Worm (Caenorhabditis elegans): ENCODE data around the gene F37B12.1.

Gene F37B12.1

DNA sequence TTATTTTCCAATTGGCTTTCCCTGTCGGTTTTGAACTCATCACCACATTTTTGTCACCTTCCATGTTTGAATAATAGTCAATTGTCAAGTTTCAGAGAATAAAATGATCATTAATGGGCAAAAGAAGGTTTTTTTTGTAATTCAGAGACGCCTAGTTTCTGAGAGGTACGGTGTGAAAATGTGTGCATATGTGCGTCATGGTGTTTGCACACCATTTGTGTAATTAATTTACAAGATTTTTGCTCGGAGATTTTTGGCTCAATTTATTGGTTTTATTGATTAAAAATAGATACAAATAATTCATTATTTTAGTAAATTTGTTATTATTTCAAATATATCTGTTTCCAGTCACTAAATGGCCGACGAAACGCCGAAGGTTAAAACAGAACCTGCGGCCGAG, 31.6 kb downstream of the F37B12.1 start, which contains the start of the genes F44G4.3 and tdp-1:
Gene F44G4.3, minus strand, starts transcription at position 184 of the 400 bp plus-strand sequence.
Gene tdp-1, plus strand, starts transcription at position 347 of the 400 bp plus-strand sequence.
- TF ChIP-seq unc-39 (tag; optimal IDR thresholded peaks at IDR 0.05) (no peak), lsy-2 (tag; optimal IDR thresholded peaks at IDR 0.05) (peak; percentile 93), mep-1 (tag; optimal IDR thresholded peaks at IDR 0.05) (peak; percentile 1), ces-1 (GFP tag; optimal IDR thresholded peaks at IDR 0.05) (peak; percentile 97), M03D4.4 (tag; optimal IDR thresholded peaks at IDR 0.05) (peak; percentile 3)

DNA sequence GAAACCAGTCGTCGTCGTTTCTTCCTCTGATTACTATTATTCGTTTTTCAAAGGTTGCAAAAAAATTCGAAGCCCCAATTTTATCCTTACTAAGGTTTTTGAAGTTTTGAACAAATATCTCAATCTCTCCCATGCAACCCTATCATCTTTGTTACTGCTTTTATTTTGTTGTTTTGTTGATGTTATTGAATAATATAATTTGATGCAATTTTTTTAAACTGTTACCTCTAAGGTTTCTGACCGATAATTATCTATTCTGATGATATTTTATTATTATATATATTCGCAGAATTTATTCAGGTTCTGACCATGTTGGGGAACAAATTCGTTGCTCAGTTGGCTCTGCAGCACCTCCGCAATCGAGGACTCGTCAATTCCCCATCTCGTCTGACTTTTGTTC, 33.0 kb downstream of the F37B12.1 start, which contains the start of gene ndub-2:
Gene ndub-2, plus strand, starts transcription at position 301 of the 400 bp plus-strand sequence.
- TF ChIP-seq ztf-11 (tag; optimal IDR thresholded peaks at IDR 0.05): no peak
- no peak for TF ChIP-seq snpc-4 (tag; optimal IDR thresholded peaks at IDR 0.05)
- no peak for TF ChIP-seq unc-39 (tag; optimal IDR thresholded peaks at IDR 0.05)
- TF ChIP-seq zip-8 (tag; optimal IDR thresholded peaks at IDR 0.05): no peak
- TF ChIP-seq hlh-1 (tag; optimal IDR thresholded peaks at IDR 0.05): no peak
- TF ChIP-seq nhr-12 (tag; optimal IDR thresholded peaks at IDR 0.05): no peak
- no peak for TF ChIP-seq sem-2 (GFP tag; optimal IDR thresholded peaks at IDR 0.05)
- no peak for TF ChIP-seq lin-13 (tag; optimal IDR thresholded peaks at IDR 0.05)
- TF ChIP-seq nhr-28 (tag; optimal IDR thresholded peaks at IDR 0.05): no peak
- TF ChIP-seq lsy-2 (tag; optimal IDR thresholded peaks at IDR 0.05): no peak
- TF ChIP-seq ces-1 (GFP tag; optimal IDR thresholded peaks at IDR 0.05): no peak
- no peak for TF ChIP-seq ceh-43 (GFP tag; optimal IDR thresholded peaks at IDR 0.05)
- no peak for TF ChIP-seq tbx-8 (GFP tag; optimal IDR thresholded peaks at IDR 0.05)
- TF ChIP-seq pha-4 (tag; optimal IDR thresholded peaks at IDR 0.05): no peak
- no peak for TF ChIP-seq sptf-1 (tag; optimal IDR thresholded peaks at IDR 0.05)

- no peak for TF ChIP-seq mep-1 (tag; optimal IDR thresholded peaks at IDR 0.05)
- no peak for TF ChIP-seq lin-32 (GFP tag; optimal IDR thresholded peaks at IDR 0.05)
- no peak for TF ChIP-seq M03D4.4 (tag; optimal IDR thresholded peaks at IDR 0.05)
- TF ChIP-seq sem-2 (GFP tag; optimal IDR thresholded peaks at IDR 0.05): no peak
- TF ChIP-seq drap-1 (GFP tag; optimal IDR thresholded peaks at IDR 0.05): no peak
- no peak for TF ChIP-seq elt-1 (tag; optimal IDR thresholded peaks at IDR 0.05; ENCODE audit: borderline replicate concordance, insufficient read depth)
- no peak for TF ChIP-seq nhr-28 (tag; optimal IDR thresholded peaks at IDR 0.05)
- no peak for TF ChIP-seq lin-13 (tag; optimal IDR thresholded peaks at IDR 0.05)
Measured at ce11 chrII:8994336-8994735, 34.7 kb downstream of the F37B12.1 start, which contains the start of gene F44G4.1. TSS of gene F44G4.1 (plus strand) at chrII:8994636.

DNA sequence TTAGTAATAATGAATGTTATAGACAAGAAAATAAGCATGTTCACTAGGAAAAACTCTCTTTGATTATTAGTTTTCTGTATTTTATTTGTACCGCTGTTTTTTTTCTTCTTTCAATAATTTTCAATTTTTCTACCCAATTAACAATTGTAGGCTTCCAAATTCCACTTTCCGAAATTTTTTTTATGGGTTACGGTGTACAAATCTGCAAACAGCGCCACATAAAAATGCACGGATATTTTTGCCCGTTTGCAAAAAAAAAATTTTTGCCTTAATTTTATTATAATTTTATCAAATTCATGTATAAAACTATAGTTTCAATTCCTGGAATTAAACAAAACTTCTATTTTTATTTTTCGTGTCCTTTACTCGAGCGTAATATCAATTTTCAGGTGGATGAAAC, 36.3 kb downstream of the F37B12.1 start, which contains the start of gene ooc-5:
Gene ooc-5, plus strand, starts transcription at position 381 of the 400 bp plus-strand sequence.
- TF ChIP-seq lsy-2 (tag; optimal IDR thresholded peaks at IDR 0.05) (peak; percentile 93), unc-120 (tag; optimal IDR thresholded peaks at IDR 0.05; ENCODE audit: poor library complexity, severe bottlenecking) (no peak), ces-1 (GFP tag; optimal IDR thresholded peaks at IDR 0.05) (peak; percentile 19), nhr-237 (tag; optimal IDR thresholded peaks at IDR 0.05) (no peak), tbx-8 (GFP tag; optimal IDR thresholded peaks at IDR 0.05) (no peak)

DNA sequence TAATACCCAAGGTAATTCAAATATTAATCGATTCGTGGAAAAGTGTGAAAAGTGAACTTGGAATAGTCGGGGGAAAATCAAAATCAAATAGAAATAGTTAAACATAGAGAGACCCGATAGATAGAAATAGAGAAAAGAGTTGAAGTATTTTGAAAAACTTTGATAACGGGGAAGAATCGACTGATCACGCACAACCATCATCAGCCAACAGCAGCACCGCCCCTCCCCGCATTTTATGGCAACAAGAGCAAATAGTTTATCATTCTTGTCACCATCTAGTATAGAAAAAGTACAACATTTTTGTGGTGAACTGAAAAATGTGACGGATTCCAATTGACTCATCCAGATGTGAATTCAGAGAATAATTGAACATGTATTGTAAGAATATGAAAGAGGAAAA, 37.5 kb downstream of the F37B12.1 start:
- TF ChIP-seq nhr-28 (tag; optimal IDR thresholded peaks at IDR 0.05) (no peak), nhr-76 (tag; optimal IDR thresholded peaks at IDR 0.05) (no peak), tbx-8 (GFP tag; optimal IDR thresholded peaks at IDR 0.05) (no peak), zip-8 (tag; optimal IDR thresholded peaks at IDR 0.05) (no peak), lin-32 (GFP tag; optimal IDR thresholded peaks at IDR 0.05) (no peak), unc-39 (tag; optimal IDR thresholded peaks at IDR 0.05) (no peak)

DNA sequence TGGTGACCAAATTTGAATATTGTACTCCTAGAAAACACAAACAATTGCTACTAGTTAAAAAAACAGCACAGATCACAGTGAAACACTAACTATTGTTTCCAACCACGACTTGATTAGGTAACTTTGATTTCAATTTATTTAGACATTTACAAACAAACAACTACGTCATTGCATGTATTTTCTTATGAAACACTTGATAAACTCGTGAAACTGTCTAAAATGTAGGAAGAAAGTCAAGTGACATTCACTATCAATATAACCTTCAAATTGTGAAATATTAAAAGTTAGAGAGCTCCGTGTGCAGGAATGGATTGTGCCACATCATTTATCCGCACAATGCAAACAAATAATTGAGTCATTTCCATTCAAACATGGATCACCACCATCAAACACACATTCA, 38.8 kb downstream of the F37B12.1 start:
- TF ChIP-seq elt-1 (tag; optimal IDR thresholded peaks at IDR 0.05; ENCODE audit: borderline replicate concordance, insufficient read depth): no peak
- TF ChIP-seq M03D4.4 (tag; optimal IDR thresholded peaks at IDR 0.05): no peak
- no peak for TF ChIP-seq lsy-2 (tag; optimal IDR thresholded peaks at IDR 0.05)
- no peak for TF ChIP-seq ham-2 (GFP tag; optimal IDR thresholded peaks at IDR 0.05)
- no peak for TF ChIP-seq nhr-2 (tag; optimal IDR thresholded peaks at IDR 0.05)
- TF ChIP-seq snpc-4 (tag; optimal IDR thresholded peaks at IDR 0.05): no peak
- no peak for TF ChIP-seq ceh-83 (GFP tag; optimal IDR thresholded peaks at IDR 0.05)
- no peak for TF ChIP-seq ceh-43 (GFP tag; optimal IDR thresholded peaks at IDR 0.05)
- TF ChIP-seq mls-2 (tag; optimal IDR thresholded peaks at IDR 0.05): no peak
- no peak for TF ChIP-seq pha-4 (tag; optimal IDR thresholded peaks at IDR 0.05)
- no peak for TF ChIP-seq ztf-11 (tag; optimal IDR thresholded peaks at IDR 0.05)
- no peak for TF ChIP-seq blmp-1 (tag; optimal IDR thresholded peaks at IDR 0.05)
- TF ChIP-seq lin-13 (tag; optimal IDR thresholded peaks at IDR 0.05): no peak
- no peak for TF ChIP-seq unc-39 (tag; optimal IDR thresholded peaks at IDR 0.05)
- no peak for TF ChIP-seq ces-1 (GFP tag; optimal IDR thresholded peaks at IDR 0.05)
- no peak for TF ChIP-seq nhr-28 (tag; optimal IDR thresholded peaks at IDR 0.05)
- TF ChIP-seq unc-62 (GFP tag; optimal IDR thresholded peaks at IDR 0.05): no peak
- TF ChIP-seq ceh-39 (tag; optimal IDR thresholded peaks at IDR 0.05): no peak
- no peak for TF ChIP-seq lin-32 (GFP tag; optimal IDR thresholded peaks at IDR 0.05)
- no peak for TF ChIP-seq cnd-1 (tag; optimal IDR thresholded peaks at IDR 0.05)
